Fruit fly (Drosophila melanogaster): ENCODE measurements around the gene CG5151.

The CG5151 gene

DNA sequence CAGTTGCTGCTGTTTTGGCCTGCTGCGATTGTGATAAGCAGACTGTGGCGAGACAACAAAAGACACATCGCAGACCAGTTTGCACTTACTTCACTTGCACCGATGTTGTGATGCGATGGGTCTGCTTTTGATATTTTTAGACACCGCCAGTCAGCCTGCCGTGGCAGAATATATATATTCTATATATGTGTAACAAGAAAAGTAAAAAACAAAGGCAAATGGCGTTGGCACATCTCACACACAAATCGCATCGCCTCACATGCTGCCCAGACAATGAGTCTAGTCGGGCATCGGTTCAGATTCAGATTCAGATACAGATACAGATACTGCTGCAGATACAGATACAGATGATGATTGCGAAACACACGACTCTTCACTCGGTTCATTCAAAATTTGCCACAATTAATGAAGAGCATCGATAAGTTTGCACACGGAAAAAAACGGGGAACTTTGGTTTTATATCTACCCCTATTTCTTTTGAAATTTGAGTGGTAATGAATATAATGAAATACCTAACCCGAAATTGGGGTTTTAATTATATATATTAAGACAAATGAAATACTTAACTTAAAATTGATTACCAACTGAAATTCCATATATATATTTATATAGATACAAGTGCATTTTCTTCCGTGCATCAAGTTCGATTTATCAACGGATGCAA is 3.4 kb upstream of the CG5151 start:
- TF ChIP-seq Hr51 (GFP tag; optimal IDR thresholded peaks at IDR 0.05) (peak in 1 of 2 experiments; percentile 1), CG11504 (tag; optimal IDR thresholded peaks at IDR 0.05) (peak; percentile 3), hth (optimal IDR thresholded peaks at IDR 0.05) (no peak), Sin3A (optimal IDR thresholded peaks at IDR 0.05) (no peak), gem (tag; optimal IDR thresholded peaks at IDR 0.05) (peak; percentile 9), nom (GFP tag; optimal IDR thresholded peaks at IDR 0.05) (peak; percentile 0), Med (GFP tag) (peak; percentile 48), Sox102F (GFP tag; optimal IDR thresholded peaks at IDR 0.05) (peak; percentile 5)

DNA sequence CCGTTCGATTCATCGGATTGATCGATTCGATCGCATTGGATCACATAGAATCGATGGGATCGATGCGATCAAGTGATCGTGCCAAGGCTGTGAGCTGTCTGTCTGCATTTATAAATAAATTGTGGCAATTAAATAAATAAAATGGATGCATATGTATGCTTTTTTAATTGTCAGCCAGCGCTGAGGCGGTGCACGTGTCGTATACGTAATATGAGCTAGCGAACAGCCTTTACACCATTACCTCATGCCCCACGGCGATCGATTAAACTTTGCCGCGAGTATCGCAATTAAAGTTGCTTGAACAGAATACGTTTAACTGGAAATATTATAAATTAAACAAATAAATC is 2.5 kb upstream of the CG5151 start:
- TF ChIP-seq Med (GFP tag) (peak; percentile 15), CG7963 (GFP tag; IDR thresholded peaks at IDR 0.05; ENCODE audit: partially characterized antibody) (0 out of 3 replicates have a peak, but pooled peaks have one; percentile 11), CG15601 (tag; optimal IDR thresholded peaks at IDR 0.05) (no peak)

DNA sequence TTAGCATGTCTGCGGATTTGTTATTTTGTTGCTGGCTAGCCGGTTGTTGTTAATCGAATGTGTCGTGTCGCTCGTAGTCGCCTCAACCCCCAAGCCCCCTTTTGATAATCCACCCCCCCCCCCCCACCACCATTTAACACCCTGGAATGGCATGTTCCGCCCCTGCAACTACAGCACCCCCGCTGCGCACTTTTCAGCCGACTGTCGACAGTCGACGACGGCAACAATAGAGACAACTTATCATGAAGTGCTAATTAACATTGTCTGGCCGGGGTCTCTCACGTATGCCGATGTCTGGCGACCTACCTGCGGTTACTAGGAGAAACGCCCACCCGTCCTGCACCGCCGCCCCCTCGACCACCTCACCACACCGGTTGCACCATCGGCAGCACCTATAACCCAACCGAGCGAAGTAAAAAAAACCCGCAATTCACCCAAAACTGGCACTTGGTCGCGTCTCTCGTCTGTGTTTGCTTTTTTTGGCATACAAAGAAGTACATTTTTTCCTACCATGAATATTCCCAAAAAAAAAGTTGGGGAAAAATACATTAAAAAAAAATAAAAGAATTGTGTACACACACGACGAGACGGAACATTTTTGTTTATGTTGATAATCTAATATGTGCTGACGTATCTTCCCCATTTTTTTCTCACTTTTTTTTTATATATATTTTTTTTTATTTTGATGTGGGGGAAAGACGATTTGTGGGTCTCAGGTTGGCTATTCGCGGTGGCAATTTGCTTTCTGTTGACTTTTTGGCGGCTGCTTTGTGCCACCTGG is 1.9 kb upstream of the CG5151 start:
- TF ChIP-seq slou (GFP tag; optimal IDR thresholded peaks at IDR 0.05) (no peak), CG6854 (GFP tag; optimal IDR thresholded peaks at IDR 0.05) (no peak), ftz-f1 (GFP tag; optimal IDR thresholded peaks at IDR 0.05) (no peak), CG8765 (GFP tag; IDR thresholded peaks at IDR 0.05) (no peak), otp (GFP tag; IDR thresholded peaks at IDR 0.05) (peak; percentile 62; the same call in 2 of the 3 replicates), CG17359 (tag; optimal IDR thresholded peaks at IDR 0.05) (peak; percentile 31), vvl (GFP tag; IDR thresholded peaks at IDR 0.05) (peak; percentile 21; the same call in 1 of the 2 replicates), Hr78 (GFP tag; optimal IDR thresholded peaks at IDR 0.05) (peak in 1 of 2 experiments; percentile 65), chinmo (GFP tag; IDR thresholded peaks at IDR 0.05; ENCODE audit: partially characterized antibody) (0 out of 4 replicates have a peak, but pooled peaks have one; percentile 39), Med (GFP tag) (peak; percentile 67), cwo (GFP tag; optimal IDR thresholded peaks at IDR 0.05) (peak; percentile 45), crol (GFP tag; IDR thresholded peaks at IDR 0.05) (peak; percentile 91), sqz (GFP tag; optimal IDR thresholded peaks at IDR 0.05) (peak; percentile 82), ATbp (GFP tag; optimal IDR thresholded peaks at IDR 0.05) (peak; percentile 30), BtbVII (GFP tag; optimal IDR thresholded peaks at IDR 0.05) (peak; percentile 1), CG32772 (GFP tag; IDR thresholded peaks at IDR 0.05) (peak; percentile 19; the same call in 1 of the 2 replicates), CG14667 (GFP tag; IDR thresholded peaks at IDR 0.05) (no peak), CG6813 (GFP tag; optimal IDR thresholded peaks at IDR 0.05) (peak; percentile 2), CG18599 (GFP tag; optimal IDR thresholded peaks at IDR 0.05) (no peak), toy (GFP tag; IDR thresholded peaks at IDR 0.05) (0 out of 2 replicates have a peak, but pooled peaks have one; percentile 23), kni (GFP tag; optimal IDR thresholded peaks at IDR 0.05) (no peak), so (GFP tag; IDR thresholded peaks at IDR 0.05) (0 out of 3 replicates have a peak, but pooled peaks have one; percentile 31), CG6272 (GFP tag; IDR thresholded peaks at IDR 0.05) (no peak), amos (GFP tag; IDR thresholded peaks at IDR 0.05; ENCODE audit: partially characterized antibody) (no peak), CG10543 (GFP tag; optimal IDR thresholded peaks at IDR 0.05) (peak; percentile 54), Sox100B (GFP tag; optimal IDR thresholded peaks at IDR 0.05) (peak; percentile 15), CG6175 (GFP tag; IDR thresholded peaks at IDR 0.05) (0 out of 3 replicates have a peak, but pooled peaks have one; percentile 29), sna (GFP tag; IDR thresholded peaks at IDR 0.05; ENCODE audit: partially characterized antibody) (0 out of 2 replicates have a peak, but pooled peaks have one; percentile 37), CG2678 (tag; optimal IDR thresholded peaks at IDR 0.05) (peak; percentile 41), sd (tag; optimal IDR thresholded peaks at IDR 0.05) (peak; percentile 27)
